Worm (Caenorhabditis elegans) whole organism, L3 larva: Measurements from ENCODE around the gene col-175.

Source experiments
- R02D3.7 ChIP-seq: fragments of 150-350 bp; optimal IDR thresholded peaks from 2 replicates; lab custom pipeline; 2014; ENCODE audit warnings: missing biosample characterization, missing genetic modification characterization
- ZK546.5 ChIP-seq: sonication (generic microtip); optimal IDR thresholded peaks from 2 replicates; lab custom pipeline; 2017; ENCODE audit warnings: missing biosample characterization, missing genetic modification characterization
- ceh-82 ChIP-seq: fragments of 150-350 bp; optimal IDR thresholded peaks from 2 replicates; lab custom pipeline; 2014; ENCODE audit warnings: missing biosample characterization, missing genetic modification characterization
- daf-12 ChIP-seq: fragments of 150-350 bp; optimal IDR thresholded peaks from 2 replicates; lab custom pipeline; 2014; ENCODE audit warnings: missing biosample characterization, missing genetic modification reagents, missing genetic modification characterization
- egl-5 ChIP-seq: fragments of 150-350 bp; optimal IDR thresholded peaks from 2 replicates; lab custom pipeline; 2017; ENCODE audit warnings: missing biosample characterization, missing genetic modification reagents, missing genetic modification characterization, inconsistent platforms
- elt-3 ChIP-seq, 3 experiments: fragments of 150-350 bp in 1 of 3; sonication (generic microtip) in 2 of 3; optimal IDR thresholded peaks; 2 replicates in 2 of 3; 4 replicates in 1 of 3; lab custom pipeline; 2014 to 2017; ENCODE audit warnings: missing biosample characterization in 3 of 3, missing genetic modification characterization in 3 of 3
- fkh-2 ChIP-seq: fragments of 150-350 bp; optimal IDR thresholded peaks from 2 replicates; lab custom pipeline; 2014; ENCODE audit warnings: missing biosample characterization, missing genetic modification reagents, missing genetic modification characterization
- hmg-11 ChIP-seq: sonication (generic microtip); optimal IDR thresholded peaks from 2 replicates; lab custom pipeline; 2016; ENCODE audit warnings: missing genetic modification characterization, missing compliant biosample characterization
- mdl-1 ChIP-seq: fragments of 150-350 bp; optimal IDR thresholded peaks from 2 replicates; lab custom pipeline; 2014; ENCODE audit warnings: missing biosample characterization, missing genetic modification characterization
- nhr-11 ChIP-seq: fragments of 150-350 bp; optimal IDR thresholded peaks from 2 replicates; lab custom pipeline; 2014; ENCODE audit warnings: missing biosample characterization, missing genetic modification characterization
- nhr-237 ChIP-seq: fragments of 150-350 bp; optimal IDR thresholded peaks from 2 replicates; lab custom pipeline; 2014; ENCODE audit warnings: missing biosample characterization, missing genetic modification characterization
- nhr-28 ChIP-seq: fragments of 150-350 bp; optimal IDR thresholded peaks from 2 replicates; lab custom pipeline; 2014; ENCODE audit warnings: missing biosample characterization, missing genetic modification characterization
- nhr-43 ChIP-seq: sonication (generic microtip); optimal IDR thresholded peaks from 2 replicates; lab custom pipeline; 2016; ENCODE audit warnings: mild to moderate bottlenecking, missing genetic modification characterization, missing compliant biosample characterization; ENCODE audit not compliant: poor library complexity, severe bottlenecking
- nhr-77 ChIP-seq: fragments of 150-350 bp; optimal IDR thresholded peaks from 2 replicates; lab custom pipeline; 2014; ENCODE audit warnings: missing biosample characterization, missing genetic modification characterization
- pqm-1 ChIP-seq: fragments of 150-350 bp; optimal IDR thresholded peaks from 2 replicates; lab custom pipeline; 2017; ENCODE audit warnings: missing biosample characterization, missing genetic modification characterization, inconsistent platforms
- sea-2 ChIP-seq: fragments of 150-350 bp; sonication (generic microtip); optimal IDR thresholded peaks from 4 replicates; lab custom pipeline; 2014; ENCODE audit warnings: missing biosample characterization, missing genetic modification reagents, missing genetic modification characterization
- skn-1 ChIP-seq: fragments of 150-350 bp; optimal IDR thresholded peaks from 2 replicates; lab custom pipeline; 2014; ENCODE audit warnings: missing biosample characterization, missing genetic modification characterization
- unc-39 ChIP-seq: sonication (generic microtip); optimal IDR thresholded peaks from 4 replicates; lab custom pipeline; 2017; ENCODE audit warnings: missing biosample characterization, missing genetic modification characterization
- unc-62 ChIP-seq: fragments of 150-350 bp; sonication (generic microtip); optimal IDR thresholded peaks from 4 replicates; lab custom pipeline; 2014; ENCODE audit warnings: missing biosample characterization, missing genetic modification reagents, missing genetic modification characterization
- ztf-11 ChIP-seq: fragments of 150-350 bp; optimal IDR thresholded peaks from 2 replicates; lab custom pipeline; 2014; ENCODE audit warnings: missing biosample characterization, missing genetic modification characterization

Gene col-175

ce11 chrX:9191795-9192494, 42.5 kb downstream of the col-175 start, which contains the start of gene Y81B9A.1:
Y81B9A.1 (plus strand) TSS chrX:9192444.
- TF ChIP-seq mdl-1 (tag; lab: Kevin White, UChicago) (no peak), ceh-82 (tag; lab: Kevin White, UChicago) (no peak), nhr-11 (no peak), egl-5 (tag; lab: Kevin White, UChicago) (no peak), pqm-1 (no peak), fkh-2 (tag; lab: Kevin White, UChicago) (no peak), R02D3.7 (tag; lab: Kevin White, UChicago) (no peak)
- TF ChIP-seq, all 47 proteins: peak for 0

- no peak for TF ChIP-seq nhr-43 (tag; lab: Kevin White, UChicago)
- TF ChIP-seq ZK546.5 (tag; lab: Kevin White, UChicago) = no peak
- no peak for TF ChIP-seq elt-3 (tag; optimal IDR thresholded peaks at IDR 0.05; lab: Kevin White, UChicago)
- TF ChIP-seq sea-2 = no peak
- TF ChIP-seq daf-12 = no peak
- no peak for TF ChIP-seq skn-1
- no peak for TF ChIP-seq egl-5 (tag; lab: Kevin White, UChicago)
- no peak for TF ChIP-seq R02D3.7 (tag; lab: Kevin White, UChicago)
- TF ChIP-seq nhr-237 (tag; lab: Kevin White, UChicago) = no peak
- no peak for TF ChIP-seq unc-62 (GFP tag; lab: Kevin White, UChicago)
- no peak for TF ChIP-seq mdl-1 (tag; lab: Kevin White, UChicago)
- TF ChIP-seq hmg-11 (tag; lab: Kevin White, UChicago) = no peak
- TF ChIP-seq nhr-28 (tag; lab: Kevin White, UChicago) = no peak
- no peak for TF ChIP-seq unc-39
- no peak for TF ChIP-seq nhr-11
- TF ChIP-seq nhr-77 (tag; lab: Kevin White, UChicago) = no peak
- TF ChIP-seq ztf-11 (tag; lab: Kevin White, UChicago) = no peak
These were observed 50.6 kb downstream of the col-175 start, which contains the start of gene Y81B9A.2 for ce11 chrX:9183836-9184235. Y81B9A.2 (plus strand) TSS chrX:9184136.
